Fruit fly (Drosophila melanogaster) whole organism, embryonic: ENCODE results near the gene att-ORFB.

Experiments used
- Antp ChIP-seq: fragments of 200-800 bp; sonication (Bioruptor generic); optimal IDR thresholded peaks from 3 replicates; lab custom pipeline; 2016; ENCODE audit warnings: missing biosample characterization, missing genetic modification characterization
- Atf-2 ChIP-seq: fragments of 200-800 bp; sonication (Bioruptor generic); optimal IDR thresholded peaks from 2 replicates; lab custom pipeline; 2016; ENCODE audit warnings: missing biosample characterization, missing genetic modification characterization
- Awh ChIP-seq: fragments of 200-800 bp; sonication (Bioruptor generic); IDR thresholded peaks from 2 replicates; pipeline ENCODE4, ENCODE4 v1.3.6; 2022; ENCODE audit warnings: missing biosample characterization, missing genetic modification characterization
- CG10462 ChIP-seq: fragments of 200-800 bp; sonication (Bioruptor generic); optimal IDR thresholded peaks from 2 replicates; lab custom pipeline; 2016; ENCODE audit warnings: missing biosample characterization, missing genetic modification characterization
- CG12391 ChIP-seq: fragments of 200-800 bp; sonication (Bioruptor generic); optimal IDR thresholded peaks from 3 replicates; lab custom pipeline; 2018; ENCODE audit warnings: missing biosample characterization, mild to moderate bottlenecking, missing genetic modification characterization, moderate library complexity
- CG18599 ChIP-seq: fragments of 200-800 bp; sonication (Bioruptor generic); optimal IDR thresholded peaks from 3 replicates; lab custom pipeline; 2017; ENCODE audit warnings: missing biosample characterization, missing genetic modification characterization, mild to moderate bottlenecking, moderate library complexity, missing genetic modification reagents
- CG2199 ChIP-seq: fragments of 200-800 bp; sonication (Bioruptor generic); IDR thresholded peaks from 3 replicates; pipeline ENCODE4 v1.3.6; 2022; ENCODE audit warnings: missing biosample characterization, missing genetic modification characterization
- CG2678 ChIP-seq: fragments of 200-800 bp; sonication (Bioruptor generic); optimal IDR thresholded peaks from 3 replicates; lab custom pipeline; 2019; ENCODE audit warnings: missing biosample characterization, mild to moderate bottlenecking, missing genetic modification characterization, moderate library complexity
- CG2889 ChIP-seq: fragments of 200-800 bp; sonication (Bioruptor generic); IDR thresholded peaks from 3 replicates; pipeline ENCODE4 v1.3.6; 2022; ENCODE audit warnings: missing biosample characterization, missing genetic modification characterization
- CG30020 ChIP-seq: fragments of 200-800 bp; optimal IDR thresholded peaks from 2 replicates; lab custom pipeline; 2019; ENCODE audit warnings: missing biosample characterization, mild to moderate bottlenecking, missing genetic modification characterization, moderate library complexity
- CG4282 ChIP-seq: fragments of 200-800 bp; sonication (Bioruptor generic); optimal IDR thresholded peaks from 2 replicates; lab custom pipeline; 2016; ENCODE audit warnings: missing biosample characterization, missing genetic modification characterization
- CG4328 ChIP-seq: fragments of 200-800 bp; sonication (Bioruptor generic); optimal IDR thresholded peaks from 3 replicates; lab custom pipeline; 2017; ENCODE audit warnings: missing biosample characterization, missing genetic modification reagents, missing genetic modification characterization
- CG6254 ChIP-seq: fragments of 200-800 bp; sonication (Bioruptor generic); optimal IDR thresholded peaks from 3 replicates; lab custom pipeline; 2017; ENCODE audit warnings: mild to moderate bottlenecking, missing biosample characterization, missing genetic modification reagents, missing genetic modification characterization
- CG6683 ChIP-seq: fragments of 200-800 bp; sonication (Bioruptor generic); optimal IDR thresholded peaks from 2 replicates; lab custom pipeline; 2017; ENCODE audit warnings: missing biosample characterization, mild to moderate bottlenecking, missing genetic modification characterization, missing genetic modification reagents
- CG7745 ChIP-seq: fragments of 200-800 bp; sonication (Bioruptor generic); optimal IDR thresholded peaks from 2 replicates; lab custom pipeline; 2018; ENCODE audit warnings: missing biosample characterization, mild to moderate bottlenecking, missing genetic modification characterization, moderate library complexity
- CG7987 ChIP-seq: fragments of 200-800 bp; sonication (Bioruptor generic); optimal IDR thresholded peaks from 2 replicates; lab custom pipeline; 2018; ENCODE audit warnings: missing biosample characterization, mild to moderate bottlenecking, missing genetic modification characterization, moderate library complexity
- CG8359 ChIP-seq: fragments of 200-800 bp; sonication (Bioruptor generic); optimal IDR thresholded peaks from 2 replicates; lab custom pipeline; 2017; ENCODE audit warnings: missing biosample characterization, mild to moderate bottlenecking, missing genetic modification characterization, borderline replicate concordance
- CG9437 ChIP-seq: fragments of 200-800 bp; sonication (Bioruptor generic); optimal IDR thresholded peaks from 2 replicates; lab custom pipeline; 2018; ENCODE audit warnings: missing biosample characterization, mild to moderate bottlenecking, missing genetic modification characterization
- CG9609 ChIP-seq: fragments of 200-800 bp; sonication (Bioruptor generic); optimal IDR thresholded peaks from 3 replicates; lab custom pipeline; 2016; ENCODE audit warnings: missing biosample characterization, missing genetic modification characterization
- CoRest ChIP-seq: fragments of 200-800 bp; sonication (Bioruptor generic); optimal IDR thresholded peaks from 3 replicates; lab custom pipeline; 2018; ENCODE audit warnings: missing biosample characterization, mild to moderate bottlenecking, missing genetic modification characterization, moderate library complexity
- D19B ChIP-seq: fragments of 200-800 bp; sonication (Bioruptor generic); optimal IDR thresholded peaks from 2 replicates; lab custom pipeline; 2017; ENCODE audit warnings: missing biosample characterization, mild to moderate bottlenecking, missing genetic modification characterization
- Dad ChIP-seq: fragments of 200-800 bp; sonication (Bioruptor generic); optimal IDR thresholded peaks from 3 replicates; lab custom pipeline; 2016; ENCODE audit warnings: missing biosample characterization, missing genetic modification characterization
- Dbx ChIP-seq: fragments of 200-800 bp; sonication (Bioruptor generic); IDR thresholded peaks from 3 replicates; pipeline ENCODE4 v1.3.6; 2022; ENCODE audit warnings: missing biosample characterization, missing genetic modification characterization
- Doc3 ChIP-seq: fragments of 200-800 bp; sonication (Bioruptor generic); IDR thresholded peaks from 3 replicates; pipeline ENCODE4 v1.3.6; 2022; ENCODE audit warnings: missing biosample characterization, missing genetic modification characterization; ENCODE audit not compliant: partially characterized antibody
- Ets97D ChIP-seq: fragments of 200-800 bp; sonication (Bioruptor generic); optimal IDR thresholded peaks from 3 replicates; lab custom pipeline; 2016; ENCODE audit warnings: missing biosample characterization, missing genetic modification characterization
- GATAe ChIP-seq: fragments of 200-800 bp; sonication (Bioruptor generic); conservative IDR thresholded peaks from 2 replicates; pipeline ENCODE4 v1.3.6; 2022; ENCODE audit warnings: missing biosample characterization, missing genetic modification characterization
- Gsc ChIP-seq: fragments of 200-800 bp; sonication (Bioruptor generic); IDR thresholded peaks from 2 replicates; pipeline ENCODE4 v1.3.6; 2022; ENCODE audit warnings: missing biosample characterization, missing genetic modification characterization
- Max ChIP-seq: fragments of 200-800 bp; sonication (Bioruptor generic); optimal IDR thresholded peaks from 2 replicates; lab custom pipeline; 2016; ENCODE audit warnings: missing biosample characterization, mild to moderate bottlenecking, missing genetic modification characterization
- NC2β ChIP-seq: fragments of 200-800 bp; sonication (Bioruptor generic); optimal IDR thresholded peaks from 2 replicates; lab custom pipeline; 2016; ENCODE audit warnings: missing biosample characterization, missing genetic modification characterization
- Ravus ChIP-seq: fragments of 200-800 bp; sonication (Bioruptor generic); IDR thresholded peaks from 2 replicates; pipeline ENCODE4 v1.3.6; 2022; ENCODE audit warnings: missing biosample characterization, missing genetic modification characterization
- Sin3A ChIP-seq: fragments of >200 bp; optimal IDR thresholded peaks from 2 replicates; lab custom pipeline; 2018
- Trl ChIP-seq, 3 experiments: fragments of >200 bp in 2 of 3; fragments of 200-800 bp in 1 of 3; sonication (Bioruptor generic) in 1 of 3; optimal IDR thresholded peaks; 2 replicates in 1 of 3; 3 replicates in 2 of 3; lab custom pipeline; 2016 to 2017; ENCODE audit warnings: missing biosample characterization in 1 of 3, missing genetic modification characterization in 1 of 3
- Vsx1 ChIP-seq: fragments of 200-800 bp; sonication (Bioruptor generic); optimal IDR thresholded peaks from 2 replicates; lab custom pipeline; 2017; ENCODE audit warnings: missing biosample characterization, mild to moderate bottlenecking, missing genetic modification characterization, missing genetic modification reagents
- Xrp1 ChIP-seq: fragments of 200-800 bp; sonication (Bioruptor generic); IDR thresholded peaks from 2 replicates; pipeline ENCODE4 v1.3.6; 2022; ENCODE audit warnings: missing biosample characterization, missing genetic modification characterization
- YL-1 ChIP-seq: fragments of 200-800 bp; sonication (Bioruptor generic); optimal IDR thresholded peaks from 3 replicates; lab custom pipeline; 2017; ENCODE audit warnings: missing biosample characterization, mild to moderate bottlenecking, missing genetic modification characterization
- bbx ChIP-seq: fragments of 200-800 bp; sonication (Bioruptor generic); IDR thresholded peaks from 2 replicates; pipeline ENCODE4 v1.3.6; 2022; ENCODE audit warnings: missing biosample characterization, missing genetic modification characterization; ENCODE audit not compliant: partially characterized antibody
- gce ChIP-seq: fragments of 200-800 bp; sonication (Bioruptor generic); IDR thresholded peaks from 3 replicates; pipeline ENCODE4 v1.3.6; 2022; ENCODE audit warnings: missing biosample characterization, missing genetic modification characterization
- grau ChIP-seq: fragments of 200-800 bp; optimal IDR thresholded peaks from 3 replicates; lab custom pipeline; 2019; ENCODE audit warnings: missing biosample characterization, mild to moderate bottlenecking, missing genetic modification characterization, moderate library complexity
- hb ChIP-seq: fragments of 200-800 bp; sonication (Bioruptor generic); IDR thresholded peaks from 3 replicates; pipeline ENCODE4 v1.3.6; 2022; ENCODE audit warnings: missing biosample characterization, missing genetic modification characterization; ENCODE audit not compliant: partially characterized antibody
- lov ChIP-seq, 2 experiments: fragments of 200-800 bp in 1 of 2; fragments of >200 bp in 1 of 2; sonication (Bioruptor generic) in 1 of 2; IDR thresholded peaks in 1 of 2; optimal IDR thresholded peaks in 1 of 2; 2 replicates in 1 of 2; 3 replicates in 1 of 2; pipeline versions ENCODE4 v1.3.6 to Lab custom; 2017 to 2022; ENCODE audit warnings: missing biosample characterization in 1 of 2, missing genetic modification characterization in 1 of 2
- nom ChIP-seq: fragments of 200-800 bp; sonication (Bioruptor generic); optimal IDR thresholded peaks from 2 replicates; lab custom pipeline; 2017; ENCODE audit warnings: missing biosample characterization, missing genetic modification characterization, mild to moderate bottlenecking, moderate library complexity, missing genetic modification reagents
- psq ChIP-seq: fragments of 200-800 bp; sonication (Bioruptor generic); optimal IDR thresholded peaks from 2 replicates; lab custom pipeline; 2017; ENCODE audit warnings: missing biosample characterization, missing genetic modification characterization
- ranshi ChIP-seq: fragments of 200-800 bp; sonication (Bioruptor generic); IDR thresholded peaks from 2 replicates; pipeline ENCODE4 v1.3.6; 2022; ENCODE audit warnings: missing biosample characterization, missing genetic modification characterization
- row ChIP-seq: fragments of 200-800 bp; sonication (Bioruptor generic); IDR thresholded peaks from 3 replicates; pipeline ENCODE4 v1.3.6; 2022; ENCODE audit warnings: missing biosample characterization, missing genetic modification characterization
- sisA ChIP-seq: fragments of 200-800 bp; sonication (Bioruptor generic); IDR thresholded peaks from 2 replicates; pipeline ENCODE4 v1.3.6; 2022; ENCODE audit warnings: missing biosample characterization, missing genetic modification characterization
- slp2 ChIP-seq: fragments of 200-800 bp; sonication (Bioruptor generic); optimal IDR thresholded peaks from 2 replicates; lab custom pipeline; 2016; ENCODE audit warnings: missing biosample characterization, missing genetic modification characterization
- ttk ChIP-seq: fragments of 200-800 bp; sonication (Bioruptor generic); IDR thresholded peaks from 2 replicates; pipeline ENCODE4 v2.1.2; 2022; ENCODE audit warnings: missing biosample characterization, missing genetic modification characterization
- twi ChIP-seq: fragments of 200-800 bp; optimal IDR thresholded peaks from 2 replicates; lab custom pipeline; 2019; ENCODE audit warnings: missing biosample characterization, mild to moderate bottlenecking, missing genetic modification characterization, moderate library complexity
- unc-4 ChIP-seq: fragments of 200-800 bp; sonication (Bioruptor generic); IDR thresholded peaks from 2 replicates; pipeline ENCODE4 v1.3.6; 2022; ENCODE audit warnings: missing biosample characterization, missing genetic modification characterization; ENCODE audit not compliant: partially characterized antibody
- vnd ChIP-seq: fragments of 200-800 bp; sonication (Bioruptor generic); IDR thresholded peaks from 3 replicates; pipeline ENCODE4 v1.3.6; 2022; ENCODE audit warnings: missing biosample characterization, missing genetic modification characterization; ENCODE audit not compliant: partially characterized antibody
- vvl ChIP-seq: fragments of 200-800 bp; sonication (Bioruptor generic); IDR thresholded peaks from 2 replicates; pipeline ENCODE4 v1.3.6; 2022; ENCODE audit warnings: missing biosample characterization, missing genetic modification characterization

The att-ORFB gene

dm6 chr3R:20585566-20585965 is 31.4 kb upstream of the att-ORFB start, which contains the start of gene CG16953 (continued):
- TF ChIP-seq CG18599 (GFP tag; lab: Kevin White, UChicago) (no peak), CG4282 (GFP tag; lab: Kevin White, UChicago) (no peak), D19B (GFP tag; lab: Kevin White, UChicago) (no peak), CG7745 (tag; lab: Kevin White, UChicago) (peak; percentile 6), Ets97D (peak; percentile 38), grau (tag; lab: Kevin White, UChicago) (peak; percentile 2), CG12391 (tag; lab: Kevin White, UChicago) (no peak), Xrp1 (no peak), Sin3A (lab: Kevin White, UChicago) (no peak), CG9609 (GFP tag; lab: Kevin White, UChicago) (no peak), CG10462 (GFP tag; lab: Kevin White, UChicago) (no peak), Vsx1 (GFP tag; lab: Kevin White, UChicago) (no peak), twi (tag; lab: Kevin White, UChicago) (no peak), Dad (GFP tag; lab: Kevin White, UChicago) (no peak), YL-1 (GFP tag; lab: Kevin White, UChicago) (peak; percentile 54), Max (GFP tag; lab: Kevin White, UChicago) (no peak), CG2889 (GFP tag; lab: Robert Waterston, UW) (no peak), Gsc (GFP tag; lab: Robert Waterston, UW) (no peak), CG9437 (GFP tag; lab: Kevin White, UChicago) (peak; percentile 25), unc-4 (0 out of 2 replicates have a peak, but pooled peaks have one; percentile 19), CG6254 (no peak), NC2β (GFP tag; lab: Kevin White, UChicago) (no peak), row (GFP tag; lab: Robert Waterston, UW) (no peak), Ravus (GFP tag; lab: Robert Waterston, UW) (no peak), CG8359 (no peak), vvl (GFP tag; lab: Robert Waterston, UW) (no peak), bbx (GFP tag; lab: Robert Waterston, UW) (peak; percentile 32; the same call in 1 of the 2 replicates), ranshi (GFP tag; lab: Robert Waterston, UW) (no peak), Awh (GFP tag; lab: Robert Waterston, UW) (no peak), Doc3 (GFP tag; lab: Robert Waterston, UW) (no peak), CoRest (tag; lab: Kevin White, UChicago) (no peak), CG6683 (GFP tag; lab: Kevin White, UChicago) (no peak), CG7987 (GFP tag; lab: Kevin White, UChicago) (no peak), Atf-2 (GFP tag; lab: Kevin White, UChicago) (no peak), lov (optimal IDR thresholded peaks at IDR 0.05; lab: Kevin White, UChicago) (no peak), lov (GFP tag; IDR thresholded peaks at IDR 0.05; lab: Robert Waterston, UW) (no peak), CG2199 (GFP tag; lab: Robert Waterston, UW) (no peak), CG4328 (GFP tag; lab: Kevin White, UChicago) (no peak), Antp (GFP tag; lab: Kevin White, UChicago) (no peak), ttk (GFP tag; lab: Robert Waterston, UW) (no peak), Trl (optimal IDR thresholded peaks at IDR 0.05; lab: Kevin White, UChicago) (no peak), Trl (GFP tag; optimal IDR thresholded peaks at IDR 0.05; lab: Kevin White, UChicago) (no peak), sisA (GFP tag; lab: Robert Waterston, UW) (no peak), Dbx (GFP tag; lab: Robert Waterston, UW) (no peak), vnd (no peak), slp2 (no peak), gce (no peak), GATAe (GFP tag; lab: Robert Waterston, UW) (no peak), hb (no peak), CG2678 (tag; lab: Kevin White, UChicago) (no peak), CG30020 (tag; lab: Kevin White, UChicago) (no peak), psq (GFP tag; lab: Kevin White, UChicago) (no peak), nom (GFP tag; lab: Kevin White, UChicago) (peak; percentile 10)
